Fruit fly (Drosophila melanogaster): ENCODE measurements around the gene cm.
A peak's percentile ranks its signal among the peaks of the same experiment; 100 is the strongest.

The cm gene

DNA sequence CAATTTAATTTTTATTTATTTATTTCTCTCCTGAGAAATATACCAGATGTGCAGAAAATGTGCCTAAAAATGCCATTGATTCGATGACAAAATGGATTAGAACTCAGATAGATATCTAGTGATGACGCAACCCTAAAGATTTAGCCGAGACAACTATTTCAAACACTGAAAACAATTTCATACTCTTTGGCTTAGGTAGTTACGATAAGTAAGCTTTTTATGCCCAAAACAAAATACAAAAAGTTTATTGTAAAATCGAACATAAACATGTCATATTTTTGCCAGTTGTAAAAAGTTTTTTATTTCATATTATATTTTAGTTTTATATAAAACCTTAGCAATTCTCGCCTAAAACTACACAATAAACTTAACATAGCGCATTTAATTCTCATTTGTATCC is 37.6 kb downstream of the cm start, which contains the start of gene CG3040 (continued):
- TF ChIP-seq CG6276 (GFP tag; optimal IDR thresholded peaks at IDR 0.05) (no peak), Sox15 (GFP tag; optimal IDR thresholded peaks at IDR 0.05) (no peak), achi (GFP tag; optimal IDR thresholded peaks at IDR 0.05) (peak; percentile 1), Ets96B (tag; optimal IDR thresholded peaks at IDR 0.05) (peak; percentile 30), CG8632 (GFP tag; optimal IDR thresholded peaks at IDR 0.05) (no peak), fd85E (GFP tag; optimal IDR thresholded peaks at IDR 0.05) (no peak), spab (GFP tag; optimal IDR thresholded peaks at IDR 0.05) (no peak), CG1621 (tag; optimal IDR thresholded peaks at IDR 0.05) (no peak), CG34406 (GFP tag; optimal IDR thresholded peaks at IDR 0.05) (no peak), Smox (GFP tag; optimal IDR thresholded peaks at IDR 0.05) (peak; percentile 41), eg (GFP tag; IDR thresholded peaks at IDR 0.05) (peak; percentile 67; the same call in 2 of the 3 replicates), CG31627 (GFP tag; optimal IDR thresholded peaks at IDR 0.05) (peak; percentile 31), CG3919 (GFP tag; optimal IDR thresholded peaks at IDR 0.05) (peak; percentile 35), fd59A (GFP tag; optimal IDR thresholded peaks at IDR 0.05) (no peak), Eip78C (GFP tag) (peak; percentile 66), cyc (GFP tag; optimal IDR thresholded peaks at IDR 0.05) (peak; percentile 13)

- peak; percentile 96 for TF ChIP-seq CG31627 (GFP tag; optimal IDR thresholded peaks at IDR 0.05)
- peak; percentile 96 for TF ChIP-seq CG3032 (tag; optimal IDR thresholded peaks at IDR 0.05)
- TF ChIP-seq fd59A (GFP tag; optimal IDR thresholded peaks at IDR 0.05): peak; percentile 95
- peak; percentile 96 for TF ChIP-seq fd85E (GFP tag; optimal IDR thresholded peaks at IDR 0.05)
- peak; percentile 98 for TF ChIP-seq CG11762 (GFP tag; optimal IDR thresholded peaks at IDR 0.05; ENCODE audit: insufficient read depth)
- peak; percentile 97 for TF ChIP-seq Smox (GFP tag; optimal IDR thresholded peaks at IDR 0.05)
- peak; percentile 99 for TF ChIP-seq CG3919 (GFP tag; optimal IDR thresholded peaks at IDR 0.05)
- peak; percentile 99 for TF ChIP-seq CG6163 (GFP tag; IDR thresholded peaks at IDR 0.05)
- peak; percentile 100 for TF ChIP-seq CG6276 (GFP tag; optimal IDR thresholded peaks at IDR 0.05)
- peak; percentile 81 for TF ChIP-seq CG11902 (GFP tag; optimal IDR thresholded peaks at IDR 0.05)
- TF ChIP-seq net (GFP tag; optimal IDR thresholded peaks at IDR 0.05): peak; percentile 99
- TF ChIP-seq CG6854 (GFP tag; optimal IDR thresholded peaks at IDR 0.05): peak; percentile 98
- peak; percentile 98 for TF ChIP-seq Sox14 (GFP tag; optimal IDR thresholded peaks at IDR 0.05)
- peak; percentile 99 for TF ChIP-seq Sox102F (GFP tag; optimal IDR thresholded peaks at IDR 0.05)
- TF ChIP-seq CG11294 (GFP tag; IDR thresholded peaks at IDR 0.05): peak; percentile 96
- TF ChIP-seq ss (GFP tag; optimal IDR thresholded peaks at IDR 0.05): peak; percentile 98
- TF ChIP-seq fkh (GFP tag; optimal IDR thresholded peaks at IDR 0.05): peak; percentile 82
- TF ChIP-seq acj6 (GFP tag; optimal IDR thresholded peaks at IDR 0.05): peak; percentile 96
- TF ChIP-seq Hr39 (GFP tag; optimal IDR thresholded peaks at IDR 0.05): peak; percentile 97
- TF ChIP-seq pdm3 (GFP tag; optimal IDR thresholded peaks at IDR 0.05): peak; percentile 98
- TF ChIP-seq Sox15 (GFP tag; optimal IDR thresholded peaks at IDR 0.05): peak; percentile 91
- TF ChIP-seq CG8319 (GFP tag; optimal IDR thresholded peaks at IDR 0.05): peak; percentile 97
- peak; percentile 97 for TF ChIP-seq CG32006 (GFP tag; optimal IDR thresholded peaks at IDR 0.05)
- peak; percentile 98 for TF ChIP-seq esn (GFP tag; optimal IDR thresholded peaks at IDR 0.05)
- peak; percentile 98 for TF ChIP-seq spab (GFP tag; optimal IDR thresholded peaks at IDR 0.05)
- peak; percentile 95 for TF ChIP-seq dac (GFP tag; optimal IDR thresholded peaks at IDR 0.05)
- TF ChIP-seq Ets21C (GFP tag; optimal IDR thresholded peaks at IDR 0.05): peak; percentile 94
- TF ChIP-seq Hr38 (GFP tag; optimal IDR thresholded peaks at IDR 0.05): peak; percentile 77
- TF ChIP-seq CG4318 (GFP tag; optimal IDR thresholded peaks at IDR 0.05): peak; percentile 94
- TF ChIP-seq topi (GFP tag; optimal IDR thresholded peaks at IDR 0.05): peak; percentile 99
- TF ChIP-seq CG1621 (tag; optimal IDR thresholded peaks at IDR 0.05): peak; percentile 99
- peak; percentile 99 for TF ChIP-seq Eip78C (GFP tag)
- TF ChIP-seq vri (GFP tag; optimal IDR thresholded peaks at IDR 0.05): peak; percentile 98
- peak; percentile 97 for TF ChIP-seq OdsH (GFP tag; optimal IDR thresholded peaks at IDR 0.05)
- TF ChIP-seq Eip93F (GFP tag; optimal IDR thresholded peaks at IDR 0.05): peak; percentile 96
- TF ChIP-seq lz (GFP tag; optimal IDR thresholded peaks at IDR 0.05): peak; percentile 97
- TF ChIP-seq CG6808 (GFP tag; optimal IDR thresholded peaks at IDR 0.05): peak; percentile 98
- TF ChIP-seq Ets96B (tag; optimal IDR thresholded peaks at IDR 0.05): peak; percentile 98
- TF ChIP-seq Eip75B (GFP tag; optimal IDR thresholded peaks at IDR 0.05): peak; percentile 97
- peak; percentile 99 for TF ChIP-seq CG9139 (GFP tag; optimal IDR thresholded peaks at IDR 0.05)
- peak; percentile 99 for TF ChIP-seq CG8119 (GFP tag; IDR thresholded peaks at IDR 0.05)
- TF ChIP-seq Gug (GFP tag; IDR thresholded peaks at IDR 0.05): peak; percentile 97
Measured at dm6 chrX:6969364-6970137, 41.4 kb downstream of the cm start, which contains the start of gene CG4586. Gene CG4586 (plus strand): TSS chrX:6969918.
